Fruit fly (Drosophila melanogaster) whole organism, wandering third instar larva: ENCODE measurements around the gene CG6149.

Experiments
- Abd-B ChIP-seq: fragments of >200 bp; optimal IDR thresholded peaks from 2 replicates; lab custom pipeline; 2017; ENCODE audit warnings: missing biosample characterization, missing genetic modification characterization
- CG32264 ChIP-seq: fragments of 200-800 bp; sonication (Bioruptor generic); optimal IDR thresholded peaks from 2 replicates; lab custom pipeline; 2016; ENCODE audit warnings: missing biosample characterization, missing genetic modification characterization
- CG9705 ChIP-seq: fragments of 200-800 bp; sonication (Bioruptor generic); optimal IDR thresholded peaks from 2 replicates; lab custom pipeline; 2018; ENCODE audit warnings: missing biosample characterization, mild to moderate bottlenecking, missing genetic modification characterization
- CrebA ChIP-seq: fragments of 200-800 bp; sonication (Bioruptor generic); optimal IDR thresholded peaks from 2 replicates; lab custom pipeline; 2016; ENCODE audit warnings: missing biosample characterization, mild to moderate bottlenecking, missing genetic modification characterization, borderline replicate concordance
- Dfd ChIP-seq: fragments of >200 bp; optimal IDR thresholded peaks from 2 replicates; lab custom pipeline; 2017; ENCODE audit warnings: missing biosample characterization, missing genetic modification characterization
- Dif ChIP-seq: fragments of 200-275, 200-300 bp; sonication (Bioruptor generic); optimal IDR thresholded peaks from 2 replicates; lab custom pipeline; 2018; ENCODE audit warnings: missing biosample characterization, missing genetic modification characterization; ENCODE audit not compliant: partially characterized antibody
- GATAd ChIP-seq: sonication (Bioruptor generic); optimal IDR thresholded peaks from 2 replicates; lab custom pipeline; 2016; ENCODE audit warnings: missing biosample characterization, missing genetic modification characterization
- HLH106 ChIP-seq: fragments of 200-800 bp; optimal IDR thresholded peaks from 3 replicates; lab custom pipeline; 2019; ENCODE audit warnings: missing biosample characterization, mild to moderate bottlenecking, missing genetic modification characterization, moderate library complexity
- Hnf4 ChIP-seq: fragments of 200-800 bp; sonication (Bioruptor generic); optimal IDR thresholded peaks from 2 replicates; lab custom pipeline; 2016; ENCODE audit warnings: missing biosample characterization, mild to moderate bottlenecking, missing genetic modification characterization
- Hr78 ChIP-seq: fragments of >200 bp; optimal IDR thresholded peaks from 2 replicates; lab custom pipeline; 2017; ENCODE audit warnings: missing biosample characterization, missing genetic modification characterization
- Hr83 ChIP-seq: fragments of 200-300 bp; sonication (Bioruptor generic); optimal IDR thresholded peaks from 2 replicates; lab custom pipeline; 2016; ENCODE audit warnings: missing biosample characterization, mild to moderate bottlenecking, missing genetic modification characterization, moderate library complexity; ENCODE audit not compliant: poor library complexity, severe bottlenecking
- Jra ChIP-seq: sonication (Bioruptor generic); optimal IDR thresholded peaks from 2 replicates; lab custom pipeline; 2016; ENCODE audit warnings: missing biosample characterization, missing genetic modification characterization
- Mio ChIP-seq: sonication (Bioruptor generic); optimal IDR thresholded peaks from 2 replicates; lab custom pipeline; 2016; ENCODE audit warnings: missing biosample characterization, missing genetic modification characterization
- Myc ChIP-seq: fragments of >200 bp; optimal IDR thresholded peaks from 2 replicates; lab custom pipeline; 2017
- N ChIP-seq: fragments of >200 bp; optimal IDR thresholded peaks from 2 replicates; lab custom pipeline; 2018; ENCODE audit warnings: missing biosample characterization, missing external identifiers, missing genetic modification characterization
- OdsH ChIP-seq: fragments of 200-800 bp; sonication (Bioruptor generic); optimal IDR thresholded peaks from 2 replicates; lab custom pipeline; 2016; ENCODE audit warnings: missing biosample characterization, mild to moderate bottlenecking, missing genetic modification characterization
- Rel ChIP-seq, 2 experiments: fragments of 200-800 bp; sonication (Bioruptor generic) in 1 of 2; optimal IDR thresholded peaks; 2 replicates in 1 of 2; 3 replicates in 1 of 2; lab custom pipeline; 2016 to 2019; ENCODE audit warnings: mild to moderate bottlenecking in 2 of 2, missing biosample characterization in 2 of 2, missing genetic modification characterization in 2 of 2, moderate library complexity in 1 of 2
- Sp1 ChIP-seq: fragments of 200-800 bp; sonication (Bioruptor generic); optimal IDR thresholded peaks from 3 replicates; lab custom pipeline; 2019; ENCODE audit warnings: missing biosample characterization, mild to moderate bottlenecking, missing genetic modification characterization, moderate library complexity
- Vsx2 ChIP-seq: fragments of 200-300, 225-300 bp; sonication (Bioruptor generic); optimal IDR thresholded peaks from 2 replicates; lab custom pipeline; 2018; ENCODE audit warnings: missing biosample characterization, missing genetic modification characterization; ENCODE audit not compliant: partially characterized antibody
- br ChIP-seq: fragments of 200-800 bp; sonication (Bioruptor generic); optimal IDR thresholded peaks from 2 replicates; lab custom pipeline; 2016; ENCODE audit warnings: missing biosample characterization, missing genetic modification characterization
- brk ChIP-seq: fragments of 200-800 bp; sonication (Bioruptor generic); optimal IDR thresholded peaks from 2 replicates; lab custom pipeline; 2016; ENCODE audit warnings: missing biosample characterization, mild to moderate bottlenecking, missing genetic modification characterization
- dl ChIP-seq, 2 experiments: fragments of 175-275, 200-275 bp in 1 of 2; fragments of 200-275 bp in 1 of 2; sonication (Bioruptor generic); optimal IDR thresholded peaks; lab custom pipeline; 2018; ENCODE audit warnings: mild to moderate bottlenecking in 2 of 2, missing biosample characterization in 2 of 2, missing genetic modification characterization in 2 of 2, moderate library complexity in 2 of 2; ENCODE audit not compliant: partially characterized antibody in 2 of 2, insufficient read depth in 1 of 2
- dmrt93B ChIP-seq: fragments of 200-800 bp; sonication (Bioruptor generic); optimal IDR thresholded peaks from 2 replicates; lab custom pipeline; 2018; ENCODE audit warnings: missing biosample characterization, mild to moderate bottlenecking, missing genetic modification characterization
- dsf ChIP-seq: sonication (Bioruptor generic); optimal IDR thresholded peaks from 2 replicates; lab custom pipeline; 2016; ENCODE audit warnings: missing biosample characterization, missing genetic modification characterization, borderline replicate concordance
- ey ChIP-seq: fragments of 200-800 bp; sonication (Bioruptor generic); optimal IDR thresholded peaks from 2 replicates; lab custom pipeline; 2016; ENCODE audit warnings: missing biosample characterization, missing genetic modification characterization
- foxo ChIP-seq, 2 experiments: fragments of 200-800 bp; sonication (Bioruptor generic); optimal IDR thresholded peaks; 2 replicates in 1 of 2; 3 replicates in 1 of 2; lab custom pipeline; 2016 to 2017; ENCODE audit warnings: missing biosample characterization in 2 of 2, missing genetic modification characterization in 2 of 2
- fru ChIP-seq: fragments of 200-800 bp; sonication (Bioruptor generic); optimal IDR thresholded peaks from 3 replicates; lab custom pipeline; 2016; ENCODE audit warnings: missing biosample characterization, mild to moderate bottlenecking, missing genetic modification characterization
- h ChIP-seq: fragments of 200-800 bp; sonication (Bioruptor generic); optimal IDR thresholded peaks from 3 replicates; lab custom pipeline; 2016; ENCODE audit warnings: missing biosample characterization, mild to moderate bottlenecking, missing genetic modification characterization
- jim ChIP-seq: fragments of 175-275, 200-325 bp; sonication (Bioruptor generic); optimal IDR thresholded peaks from 2 replicates; lab custom pipeline; 2016; ENCODE audit warnings: missing biosample characterization, mild to moderate bottlenecking, missing genetic modification characterization
- lola ChIP-seq: fragments of >200 bp; optimal IDR thresholded peaks from 2 replicates; lab custom pipeline; 2017; ENCODE audit warnings: missing biosample characterization, missing genetic modification characterization
- pan ChIP-seq: fragments of >200 bp; optimal IDR thresholded peaks from 2 replicates; lab custom pipeline; 2017
- rgr ChIP-seq: fragments of 200-800 bp; sonication (Bioruptor generic); optimal IDR thresholded peaks from 3 replicates; lab custom pipeline; 2016; ENCODE audit warnings: missing biosample characterization, mild to moderate bottlenecking, missing genetic modification characterization
- sage ChIP-seq: fragments of 200-800 bp; sonication (Bioruptor generic); optimal IDR thresholded peaks from 2 replicates; lab custom pipeline; 2016; ENCODE audit warnings: missing biosample characterization, mild to moderate bottlenecking, missing genetic modification characterization
- sv ChIP-seq: fragments of 200-800 bp; sonication (Bioruptor generic); optimal IDR thresholded peaks from 3 replicates; lab custom pipeline; 2016; ENCODE audit warnings: missing biosample characterization, missing genetic modification characterization
- usp ChIP-seq: fragments of >200 bp; optimal IDR thresholded peaks from 2 replicates; lab custom pipeline; 2017; ENCODE audit warnings: missing biosample characterization, missing genetic modification characterization
- woc ChIP-seq: sonication (Bioruptor generic); optimal IDR thresholded peaks from 2 replicates; lab custom pipeline; 2016; ENCODE audit warnings: missing biosample characterization, mild to moderate bottlenecking, missing genetic modification characterization

The CG6149 gene

DNA sequence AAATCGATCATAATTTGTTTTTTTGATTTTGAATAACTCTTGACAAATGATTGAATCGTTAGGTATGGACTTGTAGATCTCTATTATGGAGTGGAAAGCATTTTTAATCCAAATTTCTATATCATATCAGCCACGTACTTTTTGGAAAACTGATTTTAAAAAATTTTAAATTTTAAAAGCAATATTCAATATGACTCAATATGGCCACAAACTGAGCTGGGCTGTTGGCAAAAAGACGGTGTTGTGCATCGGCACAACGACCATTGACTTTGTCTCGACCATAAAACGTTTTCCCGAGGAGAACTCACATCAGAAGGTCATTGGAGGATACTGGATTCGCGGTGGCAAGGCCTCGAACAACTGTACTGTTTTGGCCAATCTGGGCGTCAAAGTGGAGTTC is 23.1 kb upstream of the CG6149 start, which contains the start of the genes CG12289 and CG7551:
Gene CG12289, minus strand, starts transcription at position 101 of the 400 bp plus-strand sequence.
Gene CG7551, plus strand, starts transcription at position 121 of the 400 bp plus-strand sequence.
- TF ChIP-seq brk (GFP tag; lab: Kevin White, UChicago): no peak
- TF ChIP-seq sage: no peak
- no peak for TF ChIP-seq jim
- TF ChIP-seq usp (GFP tag; lab: Kevin White, UChicago): no peak
- no peak for TF ChIP-seq dl (GFP tag; optimal IDR thresholded peaks at IDR 0.05; lab: Kevin White, UChicago; ENCODE audit: insufficient read depth in 1 of 2, partially characterized antibody in 2 of 2)
- no peak for TF ChIP-seq Vsx2 (GFP tag; lab: Kevin White, UChicago)
- TF ChIP-seq N (GFP tag; lab: Kevin White, UChicago): no peak
- TF ChIP-seq Dif (GFP tag; lab: Kevin White, UChicago): no peak
- no peak for TF ChIP-seq CG32264 (GFP tag; lab: Kevin White, UChicago)
- TF ChIP-seq woc (GFP tag; lab: Kevin White, UChicago): no peak

DNA sequence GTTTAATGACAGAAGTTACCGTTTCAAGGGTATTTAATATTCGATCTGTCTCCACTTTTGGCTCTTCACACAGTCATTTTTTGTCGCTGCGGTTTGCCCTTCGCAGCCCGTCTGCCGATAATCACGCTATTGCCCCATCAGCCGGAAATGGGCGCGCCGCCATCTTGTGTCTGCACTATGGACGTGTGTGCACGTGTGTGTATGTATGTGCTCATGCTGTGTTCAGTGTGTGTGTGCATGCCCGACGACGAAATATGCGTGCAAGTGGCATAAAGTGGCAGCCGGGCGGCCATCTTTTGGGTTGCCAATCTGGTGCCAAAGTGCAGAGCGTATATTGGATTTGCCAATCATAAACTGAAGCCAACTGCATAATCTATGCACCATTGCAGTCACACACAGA is 19.2 kb upstream of the CG6149 start:
- TF ChIP-seq Dfd: no peak
- no peak for TF ChIP-seq fru (GFP tag; lab: Kevin White, UChicago)
- no peak for TF ChIP-seq Sp1
- no peak for TF ChIP-seq N (GFP tag; lab: Kevin White, UChicago)
- TF ChIP-seq Hr83: no peak
- TF ChIP-seq pan (lab: Kevin White, UChicago): no peak

DNA sequence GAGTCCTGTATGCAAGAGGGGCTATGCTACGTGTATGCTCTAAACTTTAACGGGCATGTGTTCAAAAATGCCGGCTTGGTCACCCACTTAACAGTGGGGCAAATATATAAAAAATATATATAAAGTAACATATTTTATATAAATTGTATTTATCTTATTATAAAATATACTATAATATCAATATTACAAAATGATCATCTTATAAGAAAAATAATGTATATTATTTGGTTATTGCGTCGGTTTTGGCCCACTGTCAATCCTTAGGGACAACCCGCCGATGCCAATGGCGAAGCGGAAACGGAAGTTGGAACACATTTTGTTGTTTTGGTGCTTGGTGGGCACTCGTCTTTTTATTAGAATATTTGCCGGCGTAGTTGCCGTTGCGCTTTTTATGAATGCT is 15.3 kb upstream of the CG6149 start:
- TF ChIP-seq rgr (GFP tag; lab: Kevin White, UChicago) (no peak), foxo (GFP tag; optimal IDR thresholded peaks at IDR 0.05; lab: Kevin White, UChicago) (no peak), Mio (GFP tag; lab: Kevin White, UChicago) (no peak), dsf (GFP tag; lab: Kevin White, UChicago) (no peak)

DNA sequence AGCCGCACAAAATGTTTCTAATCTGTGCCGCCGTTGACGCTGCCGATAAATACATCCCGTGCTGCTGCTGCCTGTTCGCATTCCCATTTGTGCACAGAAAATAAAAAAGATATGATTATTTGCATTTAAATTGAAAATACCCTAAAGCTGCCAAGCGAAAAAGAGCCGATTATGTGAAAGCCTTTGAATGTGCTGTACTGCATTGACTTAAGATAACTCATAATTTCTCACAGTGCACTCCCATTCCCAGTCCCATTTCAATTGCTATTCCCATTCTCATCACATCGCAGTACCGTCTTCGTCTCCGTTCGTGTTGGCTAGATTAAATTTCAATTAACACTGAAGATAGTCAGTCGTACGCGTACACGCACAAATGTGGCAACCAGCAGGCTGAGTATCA is 13.7 kb upstream of the CG6149 start:
- TF ChIP-seq h (GFP tag; lab: Kevin White, UChicago) (peak; percentile 2), ey (GFP tag; lab: Kevin White, UChicago) (peak; percentile 2), sv (peak; percentile 23), N (GFP tag; lab: Kevin White, UChicago) (no peak)

DNA sequence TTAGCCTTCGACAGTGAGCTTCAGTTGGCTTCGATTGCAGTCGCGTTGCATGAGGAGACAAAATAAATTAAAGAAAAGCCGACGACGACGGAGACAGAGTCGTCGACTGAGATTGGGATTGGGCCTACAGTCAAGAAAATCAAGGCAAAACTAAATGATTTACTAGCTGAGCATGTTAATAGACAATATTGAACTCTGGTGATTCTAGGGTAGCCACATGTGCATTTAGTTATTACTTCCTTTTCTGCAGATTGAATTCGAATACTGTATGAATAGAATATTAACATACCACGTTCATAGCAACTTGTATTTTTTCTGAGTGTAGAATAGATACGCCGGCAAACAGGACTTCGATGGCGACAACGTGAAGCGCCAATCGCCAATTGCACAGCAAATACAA is 13.1 kb upstream of the CG6149 start:
- no peak for TF ChIP-seq CrebA
- no peak for TF ChIP-seq Hr83
- TF ChIP-seq dmrt93B (GFP tag; lab: Kevin White, UChicago): no peak
- no peak for TF ChIP-seq sage
- TF ChIP-seq HLH106 (tag; lab: Kevin White, UChicago): no peak
- TF ChIP-seq Abd-B (GFP tag; lab: Kevin White, UChicago): no peak
- no peak for TF ChIP-seq OdsH (GFP tag; lab: Kevin White, UChicago)
- TF ChIP-seq Vsx2 (GFP tag; lab: Kevin White, UChicago): no peak
- no peak for TF ChIP-seq sv
- no peak for TF ChIP-seq Hnf4 (GFP tag; lab: Kevin White, UChicago)
- TF ChIP-seq dl (GFP tag; optimal IDR thresholded peaks at IDR 0.05; lab: Kevin White, UChicago; ENCODE audit: insufficient read depth in 1 of 2, partially characterized antibody in 2 of 2): no peak
- TF ChIP-seq ey (GFP tag; lab: Kevin White, UChicago): no peak
- no peak for TF ChIP-seq br (GFP tag; lab: Kevin White, UChicago)
- TF ChIP-seq foxo (GFP tag; optimal IDR thresholded peaks at IDR 0.05; lab: Kevin White, UChicago): no peak
- TF ChIP-seq Dfd: no peak

DNA sequence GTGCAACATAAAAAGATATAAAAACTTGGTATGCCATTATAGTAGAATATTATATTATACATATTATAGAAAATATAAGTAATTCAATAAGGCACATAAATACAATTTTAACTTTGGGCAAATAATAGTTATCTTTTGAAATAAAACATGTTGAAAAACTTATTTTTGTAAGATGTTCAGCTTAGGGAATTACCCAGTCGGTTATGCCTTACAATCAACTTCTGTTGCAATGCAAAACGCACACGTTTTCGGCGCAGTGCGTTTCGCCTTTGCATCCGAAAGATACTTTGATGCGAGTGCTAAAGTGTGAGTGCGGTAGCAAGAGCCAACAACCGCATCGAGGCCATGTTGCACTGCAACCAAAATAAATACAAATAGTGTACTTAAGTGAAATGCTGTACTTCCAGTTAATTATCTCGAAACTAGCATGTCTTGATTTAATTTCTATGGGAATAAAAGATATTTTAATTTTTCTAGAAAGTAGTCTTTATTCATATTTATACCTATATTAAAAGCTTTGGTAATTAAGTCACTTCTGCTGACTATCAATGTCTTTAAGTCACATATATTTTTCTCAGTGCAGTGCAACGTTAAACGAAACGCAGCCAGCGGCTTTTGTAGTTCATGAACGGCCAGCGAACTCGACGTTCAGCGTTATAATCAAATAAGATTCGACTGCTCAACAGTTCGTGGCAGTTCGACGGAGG is 11.9 kb upstream of the CG6149 start:
- no peak for TF ChIP-seq Myc
- TF ChIP-seq jim: no peak
- TF ChIP-seq OdsH (GFP tag; lab: Kevin White, UChicago): peak; percentile 6
- TF ChIP-seq sv: no peak
- peak; percentile 35 for TF ChIP-seq Sp1
- TF ChIP-seq woc (GFP tag; lab: Kevin White, UChicago): peak; percentile 52
- no peak for TF ChIP-seq Abd-B (GFP tag; lab: Kevin White, UChicago)
- peak; percentile 12 for TF ChIP-seq CG9705 (GFP tag; lab: Kevin White, UChicago)
- TF ChIP-seq Jra (GFP tag; lab: Kevin White, UChicago): no peak
- no peak for TF ChIP-seq N (GFP tag; lab: Kevin White, UChicago)
- TF ChIP-seq sage: no peak
- peak in 1 of 2 experiments; percentile 53 for TF ChIP-seq foxo (GFP tag; optimal IDR thresholded peaks at IDR 0.05; lab: Kevin White, UChicago)
- TF ChIP-seq Hr78 (GFP tag; lab: Kevin White, UChicago): no peak
- no peak for TF ChIP-seq usp (GFP tag; lab: Kevin White, UChicago)
- TF ChIP-seq rgr (GFP tag; lab: Kevin White, UChicago): peak; percentile 24
- no peak for TF ChIP-seq Rel (GFP tag; optimal IDR thresholded peaks at IDR 0.05; lab: Kevin White, UChicago)
- no peak for TF ChIP-seq Rel (tag; optimal IDR thresholded peaks at IDR 0.05; lab: Kevin White, UChicago)
- TF ChIP-seq h (GFP tag; lab: Kevin White, UChicago): peak; percentile 72
- TF ChIP-seq GATAd: no peak
- no peak for TF ChIP-seq CrebA
- peak; percentile 71 for TF ChIP-seq HLH106 (tag; lab: Kevin White, UChicago)
- peak; percentile 2 for TF ChIP-seq dmrt93B (GFP tag; lab: Kevin White, UChicago)
- peak; percentile 44 for TF ChIP-seq ey (GFP tag; lab: Kevin White, UChicago)
- TF ChIP-seq lola: no peak
- TF ChIP-seq Hnf4 (GFP tag; lab: Kevin White, UChicago): peak; percentile 20
